Worm (Caenorhabditis elegans): ENCODE measurements around the gene K03B4.6.

ce11 chrV:4724453-4724852 is 48.5 kb upstream of the K03B4.6 start, which contains the start of gene F39G3.4:
- TF ChIP-seq ama-1 (optimal IDR thresholded peaks at IDR 0.05) (no peak), B0310.2 (tag; optimal IDR thresholded peaks at IDR 0.05) (no peak), scrt-1 (GFP tag; IDR thresholded peaks at IDR 0.05) (no peak), sea-1 (GFP tag; conservative IDR thresholded peaks at IDR 0.05) (no peak), hnd-1 (tag; optimal IDR thresholded peaks at IDR 0.05) (no peak), tbx-37 (GFP tag; conservative IDR thresholded peaks at IDR 0.05) (no peak), hmg-4 (GFP tag; optimal IDR thresholded peaks at IDR 0.05) (no peak), tbx-11 (GFP tag; IDR thresholded peaks at IDR 0.05) (no peak)

Data from whole organism, early embryonic.